Worm (Caenorhabditis elegans) whole organism, early embryonic: ENCODE data around the gene F43G6.16.

Source experiments
- B0310.2 ChIP-seq: sonication (generic microtip); optimal IDR thresholded peaks from 2 replicates; lab custom pipeline; 2016; ENCODE audit warnings: mild to moderate bottlenecking, missing genetic modification characterization, missing compliant biosample characterization
- F13C5.2 ChIP-seq: sonication (generic microtip); optimal IDR thresholded peaks from 2 replicates; lab custom pipeline; 2017; ENCODE audit warnings: mild to moderate bottlenecking, missing genetic modification characterization, inconsistent platforms, missing compliant biosample characterization
- aly-1 ChIP-seq: sonication (generic microtip); optimal IDR thresholded peaks from 2 replicates; lab custom pipeline; 2016; ENCODE audit warnings: missing genetic modification characterization, missing compliant biosample characterization
- ama-1 ChIP-seq: fragments of 150-350 bp; optimal IDR thresholded peaks from 2 replicates; lab custom pipeline; 2014
- ceh-13 ChIP-seq: fragments of 200-800 bp; sonication (Bioruptor generic); optimal IDR thresholded peaks from 2 replicates; lab custom pipeline; 2018; ENCODE audit warnings: mild to moderate bottlenecking, missing genetic modification characterization, missing compliant biosample characterization
- ceh-36 ChIP-seq: sonication (generic microtip); optimal IDR thresholded peaks from 2 replicates; lab custom pipeline; 2016; ENCODE audit warnings: missing genetic modification characterization, inconsistent platforms, missing compliant biosample characterization
- ets-7 ChIP-seq: sonication (generic microtip); optimal IDR thresholded peaks from 2 replicates; lab custom pipeline; 2016; ENCODE audit warnings: missing genotype, missing genetic modification characterization, missing compliant biosample characterization
- flt-1 ChIP-seq: fragments of 200-800 bp; sonication (Bioruptor generic); IDR thresholded peaks from 2 replicates; pipeline ENCODE4 v1.3.6; 2022; ENCODE audit warnings: missing genetic modification characterization, missing compliant biosample characterization
- hmbx-1 ChIP-seq: sonication (generic microtip); optimal IDR thresholded peaks from 2 replicates; lab custom pipeline; 2016; ENCODE audit warnings: mild to moderate bottlenecking, missing genetic modification characterization, missing compliant biosample characterization
- hmg-4 ChIP-seq: fragments of 200-800 bp; sonication (Bioruptor generic); optimal IDR thresholded peaks from 2 replicates; lab custom pipeline; 2018; ENCODE audit warnings: mild to moderate bottlenecking, missing genetic modification characterization, missing compliant biosample characterization
- hnd-1 ChIP-seq: sonication (generic microtip); optimal IDR thresholded peaks from 2 replicates; lab custom pipeline; 2016; ENCODE audit warnings: missing genetic modification characterization, missing compliant biosample characterization
- pes-1 ChIP-seq: fragments of 200-800 bp; sonication (Bioruptor generic); IDR thresholded peaks from 2 replicates; pipeline ENCODE4 v1.3.6; 2022; ENCODE audit warnings: missing genetic modification reagents, missing genetic modification characterization, missing compliant biosample characterization
- scrt-1 ChIP-seq: fragments of 200-800 bp; sonication (Bioruptor generic); IDR thresholded peaks from 2 replicates; pipeline ENCODE4 v1.3.6; 2022; ENCODE audit warnings: missing genetic modification characterization, missing compliant biosample characterization
- sea-1 ChIP-seq: fragments of 200-800 bp; sonication (Bioruptor generic); conservative IDR thresholded peaks from 2 replicates; pipeline ENCODE4 v1.3.6; 2022; ENCODE audit warnings: missing genetic modification characterization, missing compliant biosample characterization
- tbx-11 ChIP-seq: fragments of 200-800 bp; sonication (Bioruptor generic); IDR thresholded peaks from 2 replicates; pipeline ENCODE4 v1.3.6; 2022; ENCODE audit warnings: missing genetic modification characterization, missing compliant biosample characterization
- tbx-37 ChIP-seq: fragments of 200-800 bp; sonication (Bioruptor generic); conservative IDR thresholded peaks from 2 replicates; pipeline ENCODE4 v1.3.6; 2022; ENCODE audit warnings: missing genetic modification reagents, missing genetic modification characterization, missing compliant biosample characterization
- tra-4 ChIP-seq: sonication (generic microtip); optimal IDR thresholded peaks from 2 replicates; lab custom pipeline; 2017; ENCODE audit warnings: missing genetic modification characterization, missing compliant biosample characterization

F43G6.16 gene

ce11 chrII:11765506-11766152 lies 16.8 kb downstream of the F43G6.16 start:
- TF ChIP-seq ets-7 (tag; lab: Kevin White, UChicago) (no peak), aly-1 (tag; lab: Kevin White, UChicago) (no peak), B0310.2 (tag; lab: Kevin White, UChicago) (no peak), hmg-4 (GFP tag; lab: Kevin White, UChicago) (no peak), tra-4 (tag; lab: Kevin White, UChicago) (no peak), F13C5.2 (tag; lab: Kevin White, UChicago) (no peak)

DNA sequence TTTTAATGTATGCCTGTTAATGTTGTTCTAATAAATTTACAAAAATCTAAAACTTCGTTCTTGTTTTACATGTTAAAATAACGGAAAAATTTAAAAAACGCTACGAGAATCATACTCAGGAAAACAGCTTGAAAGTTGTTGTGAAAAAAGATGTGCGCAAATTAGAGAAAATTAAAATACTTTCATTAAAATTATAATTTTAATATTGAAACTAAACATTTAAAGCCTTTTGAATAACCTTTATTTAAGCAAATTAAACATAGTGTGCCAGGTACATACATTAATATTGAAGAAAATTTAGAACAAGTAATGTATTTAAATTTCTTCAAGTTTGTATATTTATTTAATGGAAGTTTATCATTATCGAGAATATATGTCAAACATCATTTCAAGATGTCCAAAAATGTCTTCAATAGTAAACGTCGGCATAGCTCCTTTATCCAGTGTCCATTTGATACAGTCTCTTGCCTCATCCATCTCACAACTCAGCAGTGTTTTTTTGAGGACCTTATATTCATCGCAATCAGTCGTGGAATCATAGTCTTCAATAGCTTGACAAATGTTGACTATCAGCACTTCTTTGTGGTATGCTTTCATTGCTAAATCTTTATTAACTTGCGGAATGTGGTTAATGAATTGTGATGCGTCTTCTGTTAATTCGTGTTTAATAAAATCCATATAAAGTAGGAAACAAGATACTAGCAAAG lies 20.5 kb downstream of the F43G6.16 start:
- TF ChIP-seq aly-1 (tag; lab: Kevin White, UChicago) (no peak), sea-1 (GFP tag; lab: Robert Waterston, UW) (0 out of 2 replicates have a peak, but pooled peaks have one; percentile 65)

ce11 chrII:11759277-11759676 lies 23.2 kb downstream of the F43G6.16 start, which contains the start of the genes F44E5.4 and F44E5.5:
Gene F44E5.4 (minus strand): TSS chrII:11759311.
Gene F44E5.5 (plus strand): TSS chrII:11759662.
- TF ChIP-seq tbx-37 (GFP tag; lab: Robert Waterston, UW) (peak; percentile 71), hnd-1 (peak; percentile 60), hmg-4 (GFP tag; lab: Kevin White, UChicago) (peak; percentile 34), tbx-11 (peak; percentile 80), F13C5.2 (tag; lab: Kevin White, UChicago) (peak; percentile 68), ceh-36 (peak; percentile 42), scrt-1 (GFP tag; lab: Robert Waterston, UW) (peak; percentile 81), pes-1 (GFP tag; lab: Robert Waterston, UW) (peak; percentile 84), tra-4 (tag; lab: Kevin White, UChicago) (peak; percentile 47), flt-1 (peak; percentile 82; the same call in 1 of the 2 replicates), B0310.2 (tag; lab: Kevin White, UChicago) (peak; percentile 76), sea-1 (GFP tag; lab: Robert Waterston, UW) (peak; percentile 87)

DNA sequence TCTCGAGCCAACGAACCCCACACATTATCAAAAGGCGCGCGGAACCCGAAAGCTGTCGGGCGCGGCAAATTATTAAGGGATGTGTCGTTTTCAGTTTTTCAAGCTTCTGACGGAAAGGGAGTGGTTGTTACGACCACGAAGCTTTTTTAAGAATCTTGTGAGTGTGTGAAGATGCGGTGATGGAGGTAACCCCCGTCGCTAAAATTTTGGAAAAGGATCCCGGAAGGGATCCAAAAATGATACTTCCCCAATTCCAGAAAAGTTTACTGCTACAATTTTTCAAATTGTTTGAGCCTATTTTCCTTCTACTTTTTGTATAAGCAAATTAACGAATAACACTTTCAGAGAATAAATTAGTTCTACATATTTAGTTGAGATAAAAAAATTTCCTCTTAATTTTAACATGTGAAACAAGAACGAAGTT lies 25.7 kb downstream of the F43G6.16 start:
- TF ChIP-seq hnd-1 (peak; percentile 2), sea-1 (GFP tag; lab: Robert Waterston, UW) (peak; percentile 71; the same call in 1 of the 2 replicates), ceh-13 (GFP tag; lab: Kevin White, UChicago) (no peak), scrt-1 (GFP tag; lab: Robert Waterston, UW) (no peak), pes-1 (GFP tag; lab: Robert Waterston, UW) (0 out of 2 replicates have a peak, but pooled peaks have one; percentile 46), ama-1 (lab: Kevin White, UChicago) (peak; percentile 46), hmg-4 (GFP tag; lab: Kevin White, UChicago) (no peak), aly-1 (tag; lab: Kevin White, UChicago) (no peak)

DNA sequence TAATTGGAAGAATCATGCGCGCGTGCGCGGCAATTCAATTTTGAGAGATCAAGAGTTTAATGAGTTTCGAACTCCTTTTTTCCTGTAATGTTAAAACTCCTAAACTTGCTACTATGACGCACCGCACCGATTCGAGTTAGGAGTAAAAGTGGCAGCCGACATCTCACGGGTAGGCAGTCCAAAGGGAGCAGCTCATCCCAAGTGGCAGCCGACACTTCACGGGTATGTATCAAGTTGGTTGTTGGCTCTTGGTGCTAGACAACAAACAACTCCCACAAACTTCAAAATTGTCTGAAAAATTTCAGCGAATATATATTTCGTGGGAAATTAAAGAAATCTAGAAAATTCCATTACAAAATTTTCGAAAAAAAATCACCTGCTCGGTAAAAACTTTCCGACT lies 29.2 kb downstream of the F43G6.16 start:
- TF ChIP-seq aly-1 (tag; lab: Kevin White, UChicago) (no peak), pes-1 (GFP tag; lab: Robert Waterston, UW) (no peak), F13C5.2 (tag; lab: Kevin White, UChicago) (no peak), B0310.2 (tag; lab: Kevin White, UChicago) (no peak), tra-4 (tag; lab: Kevin White, UChicago) (no peak), ama-1 (lab: Kevin White, UChicago) (no peak), scrt-1 (GFP tag; lab: Robert Waterston, UW) (no peak), ets-7 (tag; lab: Kevin White, UChicago) (no peak), sea-1 (GFP tag; lab: Robert Waterston, UW) (no peak), ceh-36 (no peak), hmbx-1 (tag; lab: Kevin White, UChicago) (no peak), ceh-13 (GFP tag; lab: Kevin White, UChicago) (no peak), tbx-37 (GFP tag; lab: Robert Waterston, UW) (no peak), flt-1 (no peak), tbx-11 (no peak), hnd-1 (no peak), hmg-4 (GFP tag; lab: Kevin White, UChicago) (no peak)

DNA sequence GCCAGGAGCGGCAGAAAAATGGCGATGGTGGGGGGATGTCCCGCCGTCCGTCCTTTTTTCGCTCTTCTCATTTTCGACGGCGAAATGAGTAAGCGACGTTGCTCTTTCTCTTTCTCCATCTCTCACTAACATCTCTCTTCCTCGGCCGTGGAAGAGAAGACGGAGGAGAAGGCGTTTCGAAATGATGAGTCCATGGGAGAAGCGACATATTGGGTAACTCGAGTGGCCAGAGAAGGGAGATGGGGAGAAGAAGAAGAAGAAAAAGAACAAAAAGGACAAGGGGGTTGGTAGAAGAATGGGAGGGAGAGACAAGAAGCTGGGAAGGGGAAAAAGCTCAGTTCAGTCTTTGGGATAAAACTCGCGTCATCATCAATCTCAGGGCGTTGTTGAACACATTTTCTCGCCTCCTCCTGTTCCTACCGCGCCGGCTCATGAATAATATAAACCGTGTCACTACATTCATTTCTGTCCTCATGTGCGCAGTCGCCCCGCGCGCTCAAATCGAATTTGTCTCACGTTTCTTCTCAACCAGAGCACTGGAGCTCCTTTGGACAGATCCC lies 30.7 kb downstream of the F43G6.16 start:
- peak; percentile 33 for TF ChIP-seq aly-1 (tag; lab: Kevin White, UChicago)
- TF ChIP-seq flt-1: no peak

DNA sequence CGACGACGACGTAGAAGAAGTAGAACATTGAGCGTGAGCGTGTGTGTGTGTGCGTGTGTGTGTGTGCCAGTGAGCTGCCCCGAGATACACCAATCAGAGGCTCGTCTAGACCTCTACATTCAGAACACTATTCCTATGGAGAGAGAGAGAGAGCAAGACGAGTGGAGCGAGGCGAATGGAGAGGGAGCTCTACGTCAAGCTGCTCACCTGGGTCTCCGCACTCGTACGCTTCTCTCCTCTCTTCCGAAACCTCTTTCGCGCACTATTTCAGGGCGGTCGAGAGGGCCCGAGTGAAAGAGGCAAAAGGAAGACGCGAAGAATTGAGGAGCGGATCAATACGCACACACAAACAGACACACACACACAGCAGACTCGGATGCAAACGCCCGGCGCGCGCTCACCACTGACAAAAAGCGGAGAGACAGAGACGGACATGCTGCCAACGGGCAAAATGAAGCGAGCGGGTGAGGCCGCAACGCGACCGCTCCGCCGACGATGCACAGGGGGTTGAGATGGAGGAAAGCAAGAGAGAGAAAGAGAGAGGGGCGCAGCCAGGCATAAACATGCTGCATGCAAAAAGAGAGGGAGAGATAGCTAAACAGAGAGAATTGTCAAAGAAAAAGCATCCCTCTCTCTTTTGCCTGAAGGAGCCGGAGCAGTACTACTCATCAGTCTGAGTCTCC lies 32.8 kb downstream of the F43G6.16 start:
- TF ChIP-seq hmbx-1 (tag; lab: Kevin White, UChicago): no peak
- no peak for TF ChIP-seq tra-4 (tag; lab: Kevin White, UChicago)
- TF ChIP-seq hnd-1: no peak
- TF ChIP-seq pes-1 (GFP tag; lab: Robert Waterston, UW): peak; percentile 40; the same call in 1 of the 2 replicates
- peak; percentile 90 for TF ChIP-seq F13C5.2 (tag; lab: Kevin White, UChicago)
- no peak for TF ChIP-seq ceh-36
- TF ChIP-seq scrt-1 (GFP tag; lab: Robert Waterston, UW): 0 out of 2 replicates have a peak, but pooled peaks have one; percentile 51
- TF ChIP-seq ama-1 (lab: Kevin White, UChicago): no peak
- no peak for TF ChIP-seq ceh-13 (GFP tag; lab: Kevin White, UChicago)
- 0 out of 2 replicates have a peak, but pooled peaks have one; percentile 50 for TF ChIP-seq sea-1 (GFP tag; lab: Robert Waterston, UW)
- peak; percentile 93 for TF ChIP-seq hmg-4 (GFP tag; lab: Kevin White, UChicago)
- TF ChIP-seq B0310.2 (tag; lab: Kevin White, UChicago): peak; percentile 32
- peak; percentile 55 for TF ChIP-seq aly-1 (tag; lab: Kevin White, UChicago)
- no peak for TF ChIP-seq tbx-37 (GFP tag; lab: Robert Waterston, UW)
- 0 out of 2 replicates have a peak, but pooled peaks have one; percentile 43 for TF ChIP-seq flt-1
- peak; percentile 35 for TF ChIP-seq ets-7 (tag; lab: Kevin White, UChicago)
- 0 out of 2 replicates have a peak, but pooled peaks have one; percentile 53 for TF ChIP-seq tbx-11
